Fruit fly (Drosophila melanogaster): ENCODE results near the gene CG4022.

Gene CG4022

dm6 chr3L:9360217-9360692, 50.4 kb downstream of the CG4022 start, which contains the start of gene Pdxk (continued):
- TF ChIP-seq Hey (tag; optimal IDR thresholded peaks at IDR 0.05) (no peak), Bdp1 (GFP tag; optimal IDR thresholded peaks at IDR 0.05) (no peak), CG15479 (GFP tag; optimal IDR thresholded peaks at IDR 0.05) (no peak), maf-S (GFP tag; optimal IDR thresholded peaks at IDR 0.05) (no peak), CG11504 (tag; optimal IDR thresholded peaks at IDR 0.05) (no peak), shn (GFP tag; optimal IDR thresholded peaks at IDR 0.05) (no peak), pb (GFP tag; optimal IDR thresholded peaks at IDR 0.05) (no peak), abd-A (tag; optimal IDR thresholded peaks at IDR 0.05) (no peak), zen (tag; optimal IDR thresholded peaks at IDR 0.05) (no peak), sr (GFP tag; IDR thresholded peaks at IDR 0.05) (no peak), CG14860 (GFP tag; IDR thresholded peaks at IDR 0.05; ENCODE audit: partially characterized antibody) (no peak), HLH54F (GFP tag; optimal IDR thresholded peaks at IDR 0.05) (no peak), Ravus (GFP tag; IDR thresholded peaks at IDR 0.05) (no peak), hb (GFP tag; IDR thresholded peaks at IDR 0.05; ENCODE audit: partially characterized antibody) (no peak), CG8478 (optimal IDR thresholded peaks at IDR 0.05) (no peak), CG7271 (tag; optimal IDR thresholded peaks at IDR 0.05) (no peak), CG18764 (GFP tag; optimal IDR thresholded peaks at IDR 0.05) (no peak), pan (optimal IDR thresholded peaks at IDR 0.05) (no peak), pan (GFP tag; optimal IDR thresholded peaks at IDR 0.05 in 1 of 2, IDR thresholded peaks at IDR 0.05 in 1 of 2) (no peak), CG6813 (GFP tag; optimal IDR thresholded peaks at IDR 0.05) (no peak), zfh1 (GFP tag; IDR thresholded peaks at IDR 0.05) (no peak), CG2712 (tag; optimal IDR thresholded peaks at IDR 0.05) (peak; percentile 10), peb (GFP tag; IDR thresholded peaks at IDR 0.05) (no peak), CG8944 (GFP tag; optimal IDR thresholded peaks at IDR 0.05) (no peak), CG1529 (GFP tag; optimal IDR thresholded peaks at IDR 0.05) (no peak), CG3407 (GFP tag; optimal IDR thresholded peaks at IDR 0.05) (no peak), CG3726 (GFP tag; IDR thresholded peaks at IDR 0.05) (no peak), CG10431 (GFP tag; optimal IDR thresholded peaks at IDR 0.05) (no peak), ci (GFP tag; IDR thresholded peaks at IDR 0.05) (no peak), BtbVII (GFP tag; optimal IDR thresholded peaks at IDR 0.05) (peak; percentile 24), CG9215 (GFP tag; IDR thresholded peaks at IDR 0.05) (no peak), CG4328 (GFP tag; optimal IDR thresholded peaks at IDR 0.05) (no peak), bcd (GFP tag; optimal IDR thresholded peaks at IDR 0.05) (no peak), CG14050 (GFP tag; IDR thresholded peaks at IDR 0.05) (no peak), cad (GFP tag; optimal IDR thresholded peaks at IDR 0.05) (no peak), zf30C (GFP tag; optimal IDR thresholded peaks at IDR 0.05) (no peak), CG1832 (GFP tag; optimal IDR thresholded peaks at IDR 0.05) (no peak), CG12236 (GFP tag; optimal IDR thresholded peaks at IDR 0.05) (no peak), da (GFP tag; optimal IDR thresholded peaks at IDR 0.05) (no peak), stc (GFP tag; IDR thresholded peaks at IDR 0.05) (no peak; the same call in 1 of the 2 replicates), nau (GFP tag; optimal IDR thresholded peaks at IDR 0.05) (peak; percentile 46), tna (GFP tag; IDR thresholded peaks at IDR 0.05; ENCODE audit: partially characterized antibody) (no peak), Xbp1 (GFP tag; optimal IDR thresholded peaks at IDR 0.05) (no peak), CG8924 (tag; optimal IDR thresholded peaks at IDR 0.05) (no peak), Jarid2 (GFP tag; optimal IDR thresholded peaks at IDR 0.05) (peak; percentile 24), mam (GFP tag; optimal IDR thresholded peaks at IDR 0.05) (peak; percentile 10), fd96Cb (tag; optimal IDR thresholded peaks at IDR 0.05) (no peak), CG3281 (GFP tag; optimal IDR thresholded peaks at IDR 0.05) (peak; percentile 20), Neu2 (GFP tag; optimal IDR thresholded peaks at IDR 0.05; ENCODE audit: borderline replicate concordance) (no peak), Meics (GFP tag; optimal IDR thresholded peaks at IDR 0.05) (no peak), CG6272 (GFP tag; IDR thresholded peaks at IDR 0.05) (no peak), btn (GFP tag; optimal IDR thresholded peaks at IDR 0.05) (no peak)

Data from whole organism, embryonic.